Worm (Caenorhabditis elegans) whole organism, L2 larva: Measurements from ENCODE around the gene F46B6.9.

ENCODE experiments used
- C34F6.9 ChIP-seq: fragments of 150-350 bp; optimal IDR thresholded peaks from 2 replicates; lab custom pipeline; 2014; ENCODE audit warnings: missing biosample characterization, missing genetic modification characterization
- F13H6.1 ChIP-seq: sonication (generic microtip); optimal IDR thresholded peaks from 2 replicates; lab custom pipeline; 2016; ENCODE audit warnings: missing genetic modification characterization, missing compliant biosample characterization
- R02D3.7 ChIP-seq: fragments of 150-350 bp; optimal IDR thresholded peaks from 2 replicates; lab custom pipeline; 2014; ENCODE audit warnings: missing biosample characterization, missing genetic modification characterization
- Y55F3AM.14 ChIP-seq: fragments of 200-800 bp; sonication (Bioruptor generic); optimal IDR thresholded peaks from 2 replicates; lab custom pipeline; 2018; ENCODE audit warnings: mild to moderate bottlenecking, missing genetic modification characterization, missing compliant biosample characterization
- ZK546.5 ChIP-seq: sonication (generic microtip); optimal IDR thresholded peaks from 2 replicates; lab custom pipeline; 2017; ENCODE audit warnings: missing biosample characterization, missing genetic modification characterization
- alr-1 ChIP-seq: fragments of 150-350 bp; optimal IDR thresholded peaks from 2 replicates; lab custom pipeline; 2014; ENCODE audit warnings: missing biosample characterization, missing genetic modification characterization
- aly-2 ChIP-seq: fragments of 150-350 bp; optimal IDR thresholded peaks from 2 replicates; lab custom pipeline; 2014; ENCODE audit warnings: missing biosample characterization, missing genetic modification characterization
- ama-1 ChIP-seq: fragments of 150-350 bp; optimal IDR thresholded peaks from 2 replicates; lab custom pipeline; 2018; ENCODE audit warnings: inconsistent platforms
- blmp-1 ChIP-seq: sonication (generic microtip); optimal IDR thresholded peaks from 2 replicates; lab custom pipeline; 2017; ENCODE audit warnings: missing genetic modification characterization, mild to moderate bottlenecking, missing compliant biosample characterization, antibody characterized with exemption, moderate library complexity; ENCODE audit not compliant: insufficient read depth
- ceh-16 ChIP-seq: fragments of 150-350 bp; optimal IDR thresholded peaks from 2 replicates; lab custom pipeline; 2014; ENCODE audit warnings: missing biosample characterization, missing genetic modification characterization
- ceh-82 ChIP-seq: fragments of 150-350 bp; optimal IDR thresholded peaks from 2 replicates; lab custom pipeline; 2014; ENCODE audit warnings: missing biosample characterization, missing genetic modification characterization
- crh-2 ChIP-seq: sonication (generic microtip); optimal IDR thresholded peaks from 2 replicates; lab custom pipeline; 2017; ENCODE audit warnings: missing biosample characterization, missing genetic modification characterization
- dmd-4 ChIP-seq: sonication (generic microtip); optimal IDR thresholded peaks from 2 replicates; lab custom pipeline; 2017; ENCODE audit warnings: missing biosample characterization, missing genetic modification characterization
- elt-1 ChIP-seq: fragments of 150-350 bp; optimal IDR thresholded peaks from 2 replicates; lab custom pipeline; 2014; ENCODE audit warnings: missing biosample characterization, missing genetic modification characterization
- gmeb-1 ChIP-seq: fragments of 150-350 bp; optimal IDR thresholded peaks from 2 replicates; lab custom pipeline; 2014; ENCODE audit warnings: missing biosample characterization, missing genetic modification characterization
- lin-13 ChIP-seq: fragments of 150-350 bp; optimal IDR thresholded peaks from 2 replicates; lab custom pipeline; 2014; ENCODE audit warnings: missing biosample characterization, missing genetic modification reagents, missing genetic modification characterization
- lsy-2 ChIP-seq, 2 experiments: fragments of 150-350 bp in 1 of 2; sonication (generic microtip) in 1 of 2; optimal IDR thresholded peaks; 2 replicates each; lab custom pipeline; 2014 to 2017; ENCODE audit warnings: missing biosample characterization in 2 of 2, missing genetic modification characterization in 2 of 2
- mab-5 ChIP-seq: fragments of 150-350 bp; optimal IDR thresholded peaks from 2 replicates; lab custom pipeline; 2014; ENCODE audit warnings: missing biosample characterization, missing genetic modification characterization
- mbf-1 ChIP-seq: sonication (generic microtip); optimal IDR thresholded peaks from 2 replicates; lab custom pipeline; 2017; ENCODE audit warnings: missing biosample characterization, missing genetic modification characterization
- mdl-1 ChIP-seq, 2 experiments: fragments of 150-350 bp in 1 of 2; sonication (generic microtip) in 1 of 2; optimal IDR thresholded peaks; 2 replicates each; lab custom pipeline; 2017; ENCODE audit warnings: missing biosample characterization in 2 of 2, missing genetic modification characterization in 2 of 2
- nhr-10 ChIP-seq: sonication (generic microtip); optimal IDR thresholded peaks from 2 replicates; lab custom pipeline; 2017; ENCODE audit warnings: missing biosample characterization, missing genetic modification characterization
- nhr-11 ChIP-seq: fragments of 150-350 bp; optimal IDR thresholded peaks from 2 replicates; lab custom pipeline; 2014; ENCODE audit warnings: missing biosample characterization, missing genetic modification characterization
- nhr-12 ChIP-seq: fragments of 150-350 bp; optimal IDR thresholded peaks from 2 replicates; lab custom pipeline; 2014; ENCODE audit warnings: missing biosample characterization, missing genetic modification characterization
- nhr-237 ChIP-seq: fragments of 150-350 bp; optimal IDR thresholded peaks from 2 replicates; lab custom pipeline; 2014; ENCODE audit warnings: missing biosample characterization, missing genetic modification characterization
- nhr-25 ChIP-seq: fragments of 150-350 bp; sonication (generic microtip); optimal IDR thresholded peaks from 3 replicates; lab custom pipeline; 2014; ENCODE audit warnings: missing biosample characterization, missing genetic modification characterization
- nhr-77 ChIP-seq: fragments of 150-350 bp; optimal IDR thresholded peaks from 2 replicates; lab custom pipeline; 2014; ENCODE audit warnings: missing biosample characterization, missing genetic modification characterization
- peb-1 ChIP-seq: fragments of 150-350 bp; optimal IDR thresholded peaks from 2 replicates; lab custom pipeline; 2014; ENCODE audit warnings: missing biosample characterization, missing genetic modification characterization
- sem-4 ChIP-seq: fragments of 150-350 bp; optimal IDR thresholded peaks from 2 replicates; lab custom pipeline; 2014; ENCODE audit warnings: missing biosample characterization, missing genetic modification reagents, missing genetic modification characterization
- skn-1 ChIP-seq: sonication (generic microtip); optimal IDR thresholded peaks from 2 replicates; lab custom pipeline; 2017; ENCODE audit warnings: missing biosample characterization, missing genetic modification characterization
- sma-3 ChIP-seq: sonication (generic microtip); optimal IDR thresholded peaks from 2 replicates; lab custom pipeline; 2016; ENCODE audit warnings: missing genetic modification reagents, missing genetic modification characterization, missing compliant biosample characterization
- sma-9 ChIP-seq, 2 experiments: fragments of 150-350 bp in 1 of 2; sonication (generic microtip) in 1 of 2; optimal IDR thresholded peaks; 2 replicates each; lab custom pipeline; 2014 to 2016; ENCODE audit warnings: missing genetic modification characterization in 2 of 2, mild to moderate bottlenecking in 1 of 2, missing biosample characterization in 1 of 2, missing compliant biosample characterization in 1 of 2, missing genetic modification reagents in 1 of 2, moderate library complexity in 1 of 2
- snpc-4 ChIP-seq: fragments of 150-350 bp; optimal IDR thresholded peaks from 2 replicates; lab custom pipeline; 2014; ENCODE audit warnings: missing biosample characterization, missing genetic modification characterization
- zag-1 ChIP-seq: fragments of 150-350 bp; optimal IDR thresholded peaks from 2 replicates; lab custom pipeline; 2014; ENCODE audit warnings: missing biosample characterization, missing genetic modification characterization
- ztf-1 ChIP-seq: fragments of 200-800 bp; sonication (Bioruptor generic); conservative IDR thresholded peaks from 2 replicates; pipeline ENCODE4 v1.3.6; 2022; ENCODE audit warnings: missing genetic modification characterization, missing compliant biosample characterization
- ztf-11 ChIP-seq: sonication (generic microtip); optimal IDR thresholded peaks from 2 replicates; lab custom pipeline; 2017; ENCODE audit warnings: missing biosample characterization, missing genetic modification characterization
- ztf-4 ChIP-seq: fragments of 150-350 bp; optimal IDR thresholded peaks from 2 replicates; lab custom pipeline; 2014; ENCODE audit warnings: missing biosample characterization, missing genetic modification characterization

F46B6.9 gene

DNA sequence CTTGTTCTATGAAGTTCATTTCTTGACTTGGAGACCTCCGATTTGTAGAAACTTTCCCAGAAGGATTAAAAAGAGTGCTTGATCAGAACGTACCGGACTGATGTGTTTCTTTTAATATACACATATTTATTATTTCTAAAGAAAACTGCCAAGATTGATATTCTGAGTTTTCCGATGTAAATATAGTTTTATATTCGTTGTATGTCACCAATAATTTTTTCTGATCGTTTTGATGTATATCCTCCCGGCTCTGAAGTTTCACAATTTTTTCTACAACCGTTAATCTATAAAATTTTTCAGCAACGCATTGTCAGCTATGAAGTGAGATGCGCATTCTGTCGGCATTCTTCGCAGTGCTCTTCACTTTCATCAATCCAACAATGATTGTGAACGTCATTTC lies at the start of gene F46B6.9:
TSS of gene F46B6.9 (plus strand) at position 301 of the 400 bp plus-strand sequence.
- TF ChIP-seq zag-1 (tag; lab: Kevin White, UChicago) = no peak
- no peak for TF ChIP-seq lsy-2 (tag; optimal IDR thresholded peaks at IDR 0.05; lab: Kevin White, UChicago)
- TF ChIP-seq mdl-1 (tag; optimal IDR thresholded peaks at IDR 0.05; lab: Kevin White, UChicago) = no peak
- TF ChIP-seq ceh-82 (tag; lab: Kevin White, UChicago) = no peak
- no peak for TF ChIP-seq snpc-4 (tag; lab: Kevin White, UChicago)
- TF ChIP-seq nhr-12 (tag; lab: Kevin White, UChicago) = no peak
- no peak for TF ChIP-seq Y55F3AM.14 (GFP tag; lab: Kevin White, UChicago)
- no peak for TF ChIP-seq skn-1 (tag; lab: Kevin White, UChicago)
- no peak for TF ChIP-seq ZK546.5 (tag; lab: Kevin White, UChicago)
- no peak for TF ChIP-seq peb-1 (tag; lab: Kevin White, UChicago)
- TF ChIP-seq crh-2 (tag; lab: Kevin White, UChicago) = no peak
- no peak for TF ChIP-seq ztf-4 (tag; lab: Kevin White, UChicago)

DNA sequence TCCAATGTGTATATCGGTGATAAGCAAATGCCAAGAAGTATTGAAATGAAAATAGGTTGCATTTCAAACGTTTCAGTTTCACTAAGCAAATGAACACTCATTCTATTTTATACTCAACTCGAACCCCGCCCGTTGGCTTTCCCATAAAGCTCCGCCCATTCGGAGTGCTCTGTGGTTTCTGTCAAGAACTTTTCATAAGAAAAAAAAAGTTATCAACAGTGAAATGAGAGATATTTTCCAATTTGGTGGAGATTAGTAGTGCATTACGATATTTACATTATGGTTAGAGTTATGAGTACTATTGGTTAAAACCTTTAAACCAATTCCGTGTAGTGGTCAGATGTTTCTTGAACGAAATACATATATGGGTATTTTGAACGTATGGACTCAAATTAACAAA lies 46.4 kb upstream of the F46B6.9 start, which contains the start of gene F58E6.4:
TSS of gene F58E6.4 (minus strand) at position 101 of the 400 bp plus-strand sequence.
- no peak for TF ChIP-seq lin-13 (GFP tag; lab: Kevin White, UChicago)
- TF ChIP-seq alr-1 (tag; lab: Kevin White, UChicago) = no peak
- no peak for TF ChIP-seq peb-1 (tag; lab: Kevin White, UChicago)
- TF ChIP-seq ztf-1 (GFP tag; lab: Robert Waterston, UW) = no peak
- no peak for TF ChIP-seq sma-3 (GFP tag; lab: Kevin White, UChicago)
- no peak for TF ChIP-seq gmeb-1 (tag; lab: Kevin White, UChicago)
- no peak for TF ChIP-seq sma-9 (GFP tag; optimal IDR thresholded peaks at IDR 0.05; lab: Kevin White, UChicago)
- TF ChIP-seq sma-9 (tag; optimal IDR thresholded peaks at IDR 0.05; lab: Kevin White, UChicago) = no peak
- no peak for TF ChIP-seq nhr-237 (tag; lab: Kevin White, UChicago)
- TF ChIP-seq ama-1 (lab: Kevin White, UChicago) = no peak
- TF ChIP-seq elt-1 (tag; lab: Kevin White, UChicago) = no peak
- TF ChIP-seq nhr-11 (tag; lab: Kevin White, UChicago) = no peak
- TF ChIP-seq sem-4 (tag; lab: Kevin White, UChicago) = no peak
- no peak for TF ChIP-seq F13H6.1
- no peak for TF ChIP-seq nhr-77
- TF ChIP-seq nhr-10 (tag; lab: Kevin White, UChicago) = no peak
- no peak for TF ChIP-seq R02D3.7 (tag; lab: Kevin White, UChicago)
- no peak for TF ChIP-seq blmp-1 (tag; lab: Kevin White, UChicago)
- no peak for TF ChIP-seq ceh-82 (tag; lab: Kevin White, UChicago)
- no peak for TF ChIP-seq snpc-4 (tag; lab: Kevin White, UChicago)
- no peak for TF ChIP-seq ZK546.5 (tag; lab: Kevin White, UChicago)

DNA sequence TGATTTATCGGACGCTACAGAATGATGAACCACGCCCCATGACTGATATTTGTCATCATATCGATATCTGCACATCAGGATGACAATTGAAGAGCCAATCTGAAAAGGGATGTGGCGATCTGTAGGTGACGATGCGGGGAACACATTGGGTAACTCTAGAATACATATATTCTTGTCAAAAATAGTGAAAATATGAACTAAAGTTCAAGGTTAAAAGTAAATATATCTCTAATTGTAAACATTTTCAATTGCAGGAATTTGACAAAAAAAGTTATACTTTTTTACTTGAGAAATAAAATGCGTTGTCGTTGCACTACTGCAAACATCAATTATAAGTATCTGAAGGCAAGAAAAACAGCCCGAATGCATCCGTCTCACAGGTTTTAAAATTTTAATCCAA lies 43.7 kb upstream of the F46B6.9 start, which contains the start of gene F58E6.6:
TSS of gene F58E6.6 (minus strand) at position 101 of the 400 bp plus-strand sequence.
- TF ChIP-seq dmd-4 (tag; lab: Kevin White, UChicago) (no peak), nhr-11 (tag; lab: Kevin White, UChicago) (no peak)

DNA sequence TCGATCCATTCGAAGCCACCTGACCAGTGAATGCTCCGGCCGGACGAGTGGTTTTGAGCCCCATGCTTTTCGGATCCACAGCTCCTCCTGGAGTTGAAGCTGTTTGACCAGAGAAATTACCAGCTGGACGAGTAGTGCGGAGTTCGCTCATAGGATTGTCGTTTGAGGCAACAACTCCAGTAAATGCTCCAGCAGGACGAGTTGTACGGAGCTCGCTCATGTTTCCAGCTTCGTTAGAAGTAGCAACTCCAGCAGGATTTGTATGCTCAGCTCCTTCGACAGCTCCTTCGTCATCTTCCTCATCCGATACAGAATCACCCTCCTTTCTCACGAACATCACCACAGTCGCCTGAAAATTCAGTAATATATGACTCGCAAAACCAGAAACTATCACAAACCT lies 43.1 kb upstream of the F46B6.9 start:
- TF ChIP-seq elt-1 (tag; lab: Kevin White, UChicago) (no peak), mdl-1 (tag; optimal IDR thresholded peaks at IDR 0.05; lab: Kevin White, UChicago) (no peak), nhr-25 (tag; lab: Kevin White, UChicago) (no peak), nhr-77 (no peak), mbf-1 (tag; lab: Kevin White, UChicago) (no peak), crh-2 (tag; lab: Kevin White, UChicago) (no peak), aly-2 (no peak), ceh-16 (tag; lab: Kevin White, UChicago) (no peak), R02D3.7 (tag; lab: Kevin White, UChicago) (no peak), C34F6.9 (tag; lab: Kevin White, UChicago) (no peak), ztf-1 (GFP tag; lab: Robert Waterston, UW) (no peak), ztf-11 (tag; lab: Kevin White, UChicago) (no peak), mab-5 (no peak), ZK546.5 (tag; lab: Kevin White, UChicago) (no peak), ztf-4 (tag; lab: Kevin White, UChicago) (no peak)
